Worm (Caenorhabditis elegans): ENCODE results near the gene F17H10.2.

DNA sequence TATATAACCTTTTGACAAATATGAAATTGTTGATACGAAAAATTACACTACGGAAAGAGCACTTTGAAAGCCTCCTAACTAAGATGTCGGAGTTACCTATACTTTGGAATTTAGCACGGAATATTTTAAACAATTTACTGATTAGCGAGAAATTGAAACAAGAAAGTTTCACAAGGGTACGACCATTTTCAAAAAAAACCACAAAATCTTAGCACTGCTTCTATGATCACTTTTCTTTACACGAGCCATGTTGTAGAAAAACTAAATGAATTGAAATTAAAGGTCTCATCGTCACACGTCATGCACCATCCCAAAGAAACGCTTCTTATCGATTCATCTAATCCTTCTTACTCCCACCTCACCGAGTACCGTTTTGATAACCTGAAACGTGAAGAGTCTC, 21.2 kb downstream of the F17H10.2 start, which contains the start of gene F09A5.2:
- TF ChIP-seq nfya-1 (tag; optimal IDR thresholded peaks at IDR 0.05) (no peak), unc-42 (tag; optimal IDR thresholded peaks at IDR 0.05) (no peak), tbx-2 (tag; optimal IDR thresholded peaks at IDR 0.05) (no peak), syd-9 (tag; optimal IDR thresholded peaks at IDR 0.05) (no peak), ama-1 (optimal IDR thresholded peaks at IDR 0.05) (no peak)

Data from whole organism, late embryonic.